Worm (Caenorhabditis elegans) whole organism, L1 larva: ENCODE measurements around the gene F26G1.5.

ENCODE experiments used
- Y116A8C.19 ChIP-seq: sonication (generic microtip); optimal IDR thresholded peaks from 2 replicates; lab custom pipeline; 2016; ENCODE audit warnings: missing compliant biosample characterization, missing genetic modification characterization, borderline replicate concordance
- aly-2 ChIP-seq: fragments of 150-350 bp; optimal IDR thresholded peaks from 2 replicates; lab custom pipeline; 2014; ENCODE audit warnings: missing biosample characterization, missing genetic modification characterization
- blmp-1 ChIP-seq: fragments of 150-350 bp; optimal IDR thresholded peaks from 2 replicates; lab custom pipeline; 2014; ENCODE audit warnings: missing biosample characterization, missing genetic modification characterization
- ceh-63 ChIP-seq: fragments of 200-800 bp; sonication (Bioruptor generic); optimal IDR thresholded peaks from 2 replicates; lab custom pipeline; 2018; ENCODE audit warnings: mild to moderate bottlenecking, missing genetic modification characterization, missing compliant biosample characterization
- ceh-82 ChIP-seq, 3 experiments: fragments of 150-350 bp in 1 of 3; sonication (generic microtip) in 2 of 3; optimal IDR thresholded peaks; 2 replicates each; lab custom pipeline; 2014 to 2017; ENCODE audit warnings: missing biosample characterization in 3 of 3, missing genetic modification characterization in 3 of 3
- ceh-88 ChIP-seq: fragments of 200-800 bp; sonication (Bioruptor generic); IDR thresholded peaks from 2 replicates; pipeline ENCODE4 v1.3.6; 2022; ENCODE audit warnings: missing genetic modification characterization, missing compliant biosample characterization
- ceh-90 ChIP-seq: sonication (generic microtip); optimal IDR thresholded peaks from 2 replicates; lab custom pipeline; 2016; ENCODE audit warnings: missing genetic modification characterization, missing compliant biosample characterization
- ces-1 ChIP-seq: fragments of 150-350 bp; optimal IDR thresholded peaks from 2 replicates; lab custom pipeline; 2014; ENCODE audit warnings: missing biosample characterization, missing genetic modification reagents, missing genetic modification characterization
- dpl-1 ChIP-seq, 3 experiments: fragments of 150-350 bp in 2 of 3; sonication (generic microtip) in 1 of 3; optimal IDR thresholded peaks; 2 replicates each; lab custom pipeline; 2014 to 2017; ENCODE audit warnings: missing biosample characterization in 3 of 3, missing genetic modification characterization in 3 of 3, missing genetic modification reagents in 3 of 3
- efl-1 ChIP-seq, 4 experiments: fragments of 150-350 bp; optimal IDR thresholded peaks in 3 of 4; peaks in 1 of 4; 1 replicate in 1 of 4; 2 replicates in 3 of 4; lab custom pipeline; 2014; ENCODE audit warnings: missing biosample characterization in 2 of 4, missing genetic modification characterization in 2 of 4, missing genetic modification reagents in 2 of 4
- egl-13 ChIP-seq: sonication (generic microtip); optimal IDR thresholded peaks from 2 replicates; lab custom pipeline; 2016; ENCODE audit warnings: missing genotype, missing genetic modification reagents, missing genetic modification characterization, missing compliant biosample characterization
- elt-2 ChIP-seq: sonication (generic microtip); optimal IDR thresholded peaks from 2 replicates; lab custom pipeline; 2016; ENCODE audit warnings: missing genetic modification characterization, mild to moderate bottlenecking, inconsistent platforms, missing compliant biosample characterization, missing genetic modification reagents
- elt-3 ChIP-seq, 6 experiments: fragments of 150-350 bp in 1 of 6; sonication (generic microtip); optimal IDR thresholded peaks; 2 replicates each; lab custom pipeline; 2017 to 2018; ENCODE audit warnings: missing biosample characterization in 6 of 6, missing genetic modification characterization in 6 of 6, inconsistent platforms in 1 of 6
- fkh-4 ChIP-seq: sonication (generic microtip); optimal IDR thresholded peaks from 2 replicates; lab custom pipeline; 2016; ENCODE audit warnings: missing compliant biosample characterization, missing genetic modification characterization, borderline replicate concordance
- hpl-2 ChIP-seq: fragments of 150-350 bp; optimal IDR thresholded peaks from 2 replicates; lab custom pipeline; 2014; ENCODE audit warnings: missing biosample characterization, missing genetic modification reagents, missing genetic modification characterization
- irx-1 ChIP-seq: sonication (generic microtip); optimal IDR thresholded peaks from 2 replicates; lab custom pipeline; 2016; ENCODE audit warnings: missing genetic modification characterization, missing compliant biosample characterization
- lin-14 ChIP-seq: fragments of 200-800 bp; sonication (Bioruptor generic); optimal IDR thresholded peaks from 2 replicates; lab custom pipeline; 2018; ENCODE audit warnings: mild to moderate bottlenecking, missing genetic modification characterization, moderate library complexity, missing compliant biosample characterization
- lin-15B ChIP-seq: fragments of 150-350 bp; sonication (generic microtip); optimal IDR thresholded peaks from 3 replicates; lab custom pipeline; 2014; ENCODE audit warnings: missing biosample characterization, missing genetic modification characterization
- lin-35 ChIP-seq, 2 experiments: fragments of 150-350 bp; optimal IDR thresholded peaks; 2 replicates each; lab custom pipeline; 2014; ENCODE audit warnings: missing biosample characterization in 2 of 2, missing genetic modification characterization in 2 of 2, missing genetic modification reagents in 2 of 2
- lir-3 ChIP-seq: sonication (generic microtip); optimal IDR thresholded peaks from 2 replicates; lab custom pipeline; 2016; ENCODE audit warnings: mild to moderate bottlenecking, missing genetic modification characterization, moderate library complexity, missing compliant biosample characterization; ENCODE audit not compliant: poor library complexity
- lsy-2 ChIP-seq, 2 experiments: fragments of 150-350 bp; optimal IDR thresholded peaks; 2 replicates each; lab custom pipeline; 2014; ENCODE audit warnings: missing biosample characterization in 2 of 2, missing genetic modification characterization in 2 of 2
- mab-9 ChIP-seq: fragments of 200-800 bp; sonication (Bioruptor generic); IDR thresholded peaks from 2 replicates; pipeline ENCODE4 v1.3.6; 2022; ENCODE audit warnings: missing genetic modification reagents, missing genetic modification characterization, missing compliant biosample characterization
- mep-1 ChIP-seq: fragments of 150-350 bp; optimal IDR thresholded peaks from 2 replicates; lab custom pipeline; 2014; ENCODE audit warnings: missing biosample characterization, missing genetic modification characterization
- nhr-12 ChIP-seq: sonication (generic microtip); optimal IDR thresholded peaks from 2 replicates; lab custom pipeline; 2017; ENCODE audit warnings: missing biosample characterization, missing genetic modification characterization
- nhr-237 ChIP-seq: fragments of 150-350 bp; optimal IDR thresholded peaks from 2 replicates; lab custom pipeline; 2014; ENCODE audit warnings: missing biosample characterization, missing genetic modification characterization
- nhr-28 ChIP-seq: fragments of 150-350 bp; optimal IDR thresholded peaks from 2 replicates; lab custom pipeline; 2014; ENCODE audit warnings: missing biosample characterization, missing genetic modification characterization
- nhr-47 ChIP-seq: sonication (generic microtip); optimal IDR thresholded peaks from 2 replicates; lab custom pipeline; 2016; ENCODE audit warnings: mild to moderate bottlenecking, missing genetic modification characterization, moderate library complexity, missing compliant biosample characterization
- nhr-71 ChIP-seq: sonication (generic microtip); optimal IDR thresholded peaks from 2 replicates; lab custom pipeline; 2016; ENCODE audit warnings: mild to moderate bottlenecking, missing genetic modification characterization, moderate library complexity, missing compliant biosample characterization
- nhr-76 ChIP-seq: sonication (generic microtip); optimal IDR thresholded peaks from 2 replicates; lab custom pipeline; 2017; ENCODE audit warnings: missing biosample characterization, missing genetic modification characterization
- nhr-77 ChIP-seq: fragments of 150-350 bp; optimal IDR thresholded peaks from 2 replicates; lab custom pipeline; 2014; ENCODE audit warnings: missing biosample characterization, missing genetic modification characterization
- nhr-84 ChIP-seq: sonication (generic microtip); optimal IDR thresholded peaks from 2 replicates; lab custom pipeline; 2017; ENCODE audit warnings: missing biosample characterization, missing genetic modification characterization
- nhr-85 ChIP-seq: sonication (generic microtip); peaks from one replicate; lab custom pipeline; 2016; ENCODE audit warnings: missing genetic modification characterization, inconsistent platforms, missing compliant biosample characterization
- nhr-90 ChIP-seq: sonication (generic microtip); optimal IDR thresholded peaks from 2 replicates; lab custom pipeline; 2016; ENCODE audit warnings: mild to moderate bottlenecking, missing genetic modification characterization, missing compliant biosample characterization; ENCODE audit not compliant: poor library complexity
- pqm-1 ChIP-seq: sonication (generic microtip); optimal IDR thresholded peaks from 3 replicates; lab custom pipeline; 2017; ENCODE audit warnings: missing biosample characterization, missing genetic modification characterization
- rnt-1 ChIP-seq: sonication (generic microtip); optimal IDR thresholded peaks from 2 replicates; lab custom pipeline; 2016; ENCODE audit warnings: mild to moderate bottlenecking, missing genetic modification characterization, moderate library complexity, missing compliant biosample characterization
- snpc-4 ChIP-seq: fragments of 150-350 bp; optimal IDR thresholded peaks from 2 replicates; lab custom pipeline; 2014; ENCODE audit warnings: missing biosample characterization, missing genetic modification characterization
- snu-23 ChIP-seq: sonication (generic microtip); optimal IDR thresholded peaks from 2 replicates; lab custom pipeline; 2016; ENCODE audit warnings: missing genetic modification characterization, missing compliant biosample characterization
- sup-37 ChIP-seq: fragments of 200-800 bp; sonication (Bioruptor generic); optimal IDR thresholded peaks from 2 replicates; lab custom pipeline; 2018; ENCODE audit warnings: mild to moderate bottlenecking, missing genetic modification characterization, missing compliant biosample characterization
- tbx-2 ChIP-seq: sonication (generic microtip); optimal IDR thresholded peaks from 2 replicates; lab custom pipeline; 2016; ENCODE audit warnings: missing genetic modification characterization, missing compliant biosample characterization
- unc-30 ChIP-seq: sonication (generic microtip); optimal IDR thresholded peaks from 2 replicates; lab custom pipeline; 2017; ENCODE audit warnings: missing biosample characterization, missing genetic modification characterization
- unc-62 ChIP-seq: fragments of 150-350 bp; optimal IDR thresholded peaks from 2 replicates; lab custom pipeline; 2014; ENCODE audit warnings: missing biosample characterization, missing genetic modification reagents, missing genetic modification characterization
- unc-98 ChIP-seq: fragments of 200-800 bp; sonication (Bioruptor generic); IDR thresholded peaks from 2 replicates; pipeline ENCODE4 v1.3.6; 2022; ENCODE audit warnings: missing genetic modification characterization, missing compliant biosample characterization
- xbp-1 ChIP-seq: sonication (generic microtip); optimal IDR thresholded peaks from 2 replicates; lab custom pipeline; 2016; ENCODE audit warnings: missing genetic modification characterization, missing compliant biosample characterization
- ztf-11 ChIP-seq, 2 experiments: sonication (generic microtip); optimal IDR thresholded peaks; 2 replicates each; lab custom pipeline; 2016 to 2017; ENCODE audit warnings: missing genetic modification characterization in 2 of 2, missing biosample characterization in 1 of 2, missing compliant biosample characterization in 1 of 2
- ztf-4 ChIP-seq: fragments of 150-350 bp; optimal IDR thresholded peaks from 2 replicates; lab custom pipeline; 2014; ENCODE audit warnings: missing biosample characterization, missing genetic modification characterization

F26G1.5 gene

ce11 chrII:4786181-4786580, 15.0 kb upstream of the F26G1.5 start, which contains the start of gene msp-3:
TSS of gene msp-3 (minus strand) at chrII:4786281.
- TF ChIP-seq ceh-82 (tag; optimal IDR thresholded peaks at IDR 0.05; lab: Kevin White, UChicago) (no peak), nhr-85 (no peak), unc-62 (GFP tag; lab: Kevin White, UChicago) (no peak), pqm-1 (tag; lab: Kevin White, UChicago) (no peak), nhr-237 (tag; lab: Kevin White, UChicago) (no peak), lin-35 (GFP tag; optimal IDR thresholded peaks at IDR 0.05; lab: Kevin White, UChicago) (no peak), ceh-90 (tag; lab: Kevin White, UChicago) (no peak), rnt-1 (tag; lab: Kevin White, UChicago) (no peak), unc-30 (no peak), nhr-28 (tag; lab: Kevin White, UChicago) (no peak), tbx-2 (tag; lab: Kevin White, UChicago) (no peak)
- TF ChIP-seq, all 84 proteins: peak for 0

- no peak for TF ChIP-seq sup-37 (GFP tag; lab: Kevin White, UChicago)
Observed at ce11 chrII:4784436-4784835, 13.3 kb upstream of the F26G1.5 start, which contains the start of gene nep-12. TSS of gene nep-12 (minus strand) at chrII:4784536.

ce11 chrII:4779753-4780152, 8.6 kb upstream of the F26G1.5 start:
- TF ChIP-seq mab-9 (no peak), ceh-88 (GFP tag; lab: Robert Waterston, UW) (no peak), ceh-82 (tag; optimal IDR thresholded peaks at IDR 0.05; lab: Kevin White, UChicago) (no peak), efl-1 (optimal IDR thresholded peaks at IDR 0.05; lab: Kevin White, UChicago) (no peak), efl-1 (GFP tag; optimal IDR thresholded peaks at IDR 0.05 in 1 of 2; lab: Kevin White, UChicago) (peak in 1 of 2 experiments; percentile 66), nhr-237 (tag; lab: Kevin White, UChicago) (no peak)

- TF ChIP-seq nhr-12: no peak
- TF ChIP-seq ztf-11 (tag; optimal IDR thresholded peaks at IDR 0.05; lab: Kevin White, UChicago): no peak
- no peak for TF ChIP-seq dpl-1 (GFP tag; optimal IDR thresholded peaks at IDR 0.05; lab: Kevin White, UChicago)
- no peak for TF ChIP-seq snpc-4
- no peak for TF ChIP-seq nhr-71 (tag; lab: Kevin White, UChicago)
- no peak for TF ChIP-seq nhr-47 (tag; lab: Kevin White, UChicago)
- TF ChIP-seq ztf-4 (tag; lab: Kevin White, UChicago): no peak
- TF ChIP-seq sup-37 (GFP tag; lab: Kevin White, UChicago): no peak
- TF ChIP-seq blmp-1 (tag; lab: Kevin White, UChicago): peak; percentile 31
- TF ChIP-seq elt-2 (tag; lab: Kevin White, UChicago): peak; percentile 94
- TF ChIP-seq ces-1 (GFP tag; lab: Kevin White, UChicago): no peak
- no peak for TF ChIP-seq nhr-237 (tag; lab: Kevin White, UChicago)
- no peak for TF ChIP-seq nhr-76 (tag; lab: Kevin White, UChicago)
- no peak for TF ChIP-seq irx-1 (tag; lab: Kevin White, UChicago)
- no peak for TF ChIP-seq rnt-1 (tag; lab: Kevin White, UChicago)
- TF ChIP-seq snu-23 (GFP tag; lab: Kevin White, UChicago): no peak
- TF ChIP-seq egl-13 (tag; lab: Kevin White, UChicago): no peak
- TF ChIP-seq xbp-1: no peak
- TF ChIP-seq unc-98: no peak
- TF ChIP-seq nhr-77 (tag; lab: Kevin White, UChicago): no peak
- TF ChIP-seq aly-2 (tag; lab: Kevin White, UChicago): no peak
- no peak for TF ChIP-seq lsy-2 (tag; optimal IDR thresholded peaks at IDR 0.05; lab: Kevin White, UChicago)
- TF ChIP-seq Y116A8C.19 (tag; lab: Kevin White, UChicago): no peak
- peak; percentile 7 for TF ChIP-seq lin-14 (GFP tag; lab: Kevin White, UChicago)
- TF ChIP-seq hpl-2 (GFP tag; lab: Kevin White, UChicago): no peak
- TF ChIP-seq nhr-84 (tag; lab: Kevin White, UChicago): no peak
- no peak for TF ChIP-seq lin-15B
- no peak for TF ChIP-seq lir-3 (tag; lab: Kevin White, UChicago)
- no peak for TF ChIP-seq fkh-4
- no peak for TF ChIP-seq ceh-63 (GFP tag; lab: Kevin White, UChicago)
- TF ChIP-seq mep-1: no peak
- no peak for TF ChIP-seq nhr-90 (tag; lab: Kevin White, UChicago)
- peak in 1 of 6 experiments; percentile 34 for TF ChIP-seq elt-3 (tag; optimal IDR thresholded peaks at IDR 0.05; lab: Kevin White, UChicago)
- TF ChIP-seq efl-1 (optimal IDR thresholded peaks at IDR 0.05; lab: Kevin White, UChicago): no peak
- TF ChIP-seq efl-1 (GFP tag; optimal IDR thresholded peaks at IDR 0.05 in 1 of 2; lab: Kevin White, UChicago): no peak
Observed at ce11 chrII:4776933-4777332, 5.8 kb upstream of the F26G1.5 start, which contains the start of gene F26G1.11. TSS of gene F26G1.11 (plus strand) at chrII:4777137.
